Worm (Caenorhabditis elegans): ENCODE data around the gene sru-4.

- TF ChIP-seq ama-1 (optimal IDR thresholded peaks at IDR 0.05) (no peak), flt-1 (GFP tag; IDR thresholded peaks at IDR 0.05) (peak; percentile 95), tbx-37 (GFP tag; conservative IDR thresholded peaks at IDR 0.05) (peak; percentile 94), sea-1 (GFP tag; conservative IDR thresholded peaks at IDR 0.05) (no peak; the same call in 1 of the 2 replicates), F13C5.2 (tag; optimal IDR thresholded peaks at IDR 0.05) (peak; percentile 91), hmbx-1 (tag; optimal IDR thresholded peaks at IDR 0.05) (peak; percentile 81), tra-4 (tag; optimal IDR thresholded peaks at IDR 0.05) (peak; percentile 87), scrt-1 (GFP tag; IDR thresholded peaks at IDR 0.05) (peak; percentile 99), pes-1 (GFP tag; IDR thresholded peaks at IDR 0.05) (peak; percentile 98), aly-1 (tag; optimal IDR thresholded peaks at IDR 0.05) (peak; percentile 95), hmg-4 (GFP tag; optimal IDR thresholded peaks at IDR 0.05) (no peak)
These were observed 20.9 kb upstream of the sru-4 start, which contains the start of gene wrt-3 for ce11 chrIV:9477135-9477928.

All from whole organism, early embryonic.